Worm (Caenorhabditis elegans) whole organism, L4 larva: ENCODE results near the gene myrf-1.

Experiments
- F10B5.3 ChIP-seq: sonication (generic microtip); optimal IDR thresholded peaks from 2 replicates; lab custom pipeline; 2016; ENCODE audit warnings: mild to moderate bottlenecking, missing genetic modification characterization, missing compliant biosample characterization
- F49E8.2 ChIP-seq: sonication (generic microtip); optimal IDR thresholded peaks from 2 replicates; lab custom pipeline; 2016; ENCODE audit warnings: missing compliant biosample characterization, mild to moderate bottlenecking, missing genetic modification characterization, borderline replicate concordance
- R02D3.7 ChIP-seq: fragments of 150-350 bp; sonication (generic microtip); optimal IDR thresholded peaks from 3 replicates; lab custom pipeline; 2014; ENCODE audit warnings: missing biosample characterization, missing genetic modification characterization
- Y75B8A.6 ChIP-seq: fragments of 200-800 bp; sonication (Bioruptor generic); IDR thresholded peaks from 2 replicates; pipeline ENCODE4 v1.3.6; 2022; ENCODE audit warnings: missing genetic modification reagents, missing genetic modification characterization, missing compliant biosample characterization
- ZK546.5 ChIP-seq, 2 experiments: sonication (generic microtip); optimal IDR thresholded peaks; 2 replicates each; lab custom pipeline; 2017; ENCODE audit warnings: missing biosample characterization in 2 of 2, missing genetic modification characterization in 2 of 2
- aha-1 ChIP-seq: fragments of 150-350 bp; peaks from one replicate; lab custom pipeline; 2014; ENCODE audit warnings: missing biosample characterization, missing genetic modification characterization
- ama-1 ChIP-seq: fragments of 150-350 bp; optimal IDR thresholded peaks from 2 replicates; lab custom pipeline; 2014; ENCODE audit warnings: inconsistent platforms, mixed read lengths
- arid-1 ChIP-seq: fragments of 200-800 bp; sonication (Bioruptor generic); conservative IDR thresholded peaks from 2 replicates; pipeline ENCODE4 v1.3.6; 2022; ENCODE audit warnings: missing genetic modification reagents, missing genetic modification characterization, missing compliant biosample characterization
- ceh-44 ChIP-seq: fragments of 200-800 bp; sonication (Bioruptor generic); IDR thresholded peaks from 2 replicates; pipeline ENCODE4 v1.3.6; 2022; ENCODE audit warnings: missing genetic modification reagents, missing genetic modification characterization, missing compliant biosample characterization
- ceh-62 ChIP-seq: sonication (generic microtip); optimal IDR thresholded peaks from 2 replicates; lab custom pipeline; 2017; ENCODE audit warnings: missing biosample characterization, missing genetic modification characterization
- ctbp-1 ChIP-seq: fragments of 200-800 bp; sonication (Bioruptor generic); IDR thresholded peaks from 2 replicates; pipeline ENCODE4 v1.3.6; 2022; ENCODE audit warnings: missing genetic modification reagents, missing genetic modification characterization, missing compliant biosample characterization
- daf-12 ChIP-seq: fragments of 150-350 bp; optimal IDR thresholded peaks from 2 replicates; lab custom pipeline; 2014; ENCODE audit warnings: missing biosample characterization, missing genetic modification reagents, missing genetic modification characterization
- daf-16 ChIP-seq, 3 experiments: sonication (generic microtip); optimal IDR thresholded peaks; 2 replicates each; lab custom pipeline; 2016 to 2017; ENCODE audit warnings: missing genetic modification characterization in 3 of 3, missing genetic modification reagents in 3 of 3, mild to moderate bottlenecking in 2 of 3, missing compliant biosample characterization in 2 of 3, missing biosample characterization in 1 of 3, moderate library complexity in 1 of 3
- daf-19 ChIP-seq: fragments of 200-800 bp; sonication (Bioruptor generic); conservative IDR thresholded peaks from 2 replicates; pipeline ENCODE4 v1.3.6; 2022; ENCODE audit warnings: missing genetic modification characterization, missing compliant biosample characterization
- egl-43 ChIP-seq: fragments of 200-800 bp; sonication (Bioruptor generic); IDR thresholded peaks from 2 replicates; pipeline ENCODE4 v1.3.6; 2022; ENCODE audit warnings: missing genetic modification reagents, missing genetic modification characterization, missing compliant biosample characterization
- fos-1 ChIP-seq: fragments of 150-350 bp; optimal IDR thresholded peaks from 2 replicates; lab custom pipeline; 2014; ENCODE audit warnings: missing biosample characterization, missing genetic modification characterization
- hif-1 ChIP-seq, 2 experiments: sonication (generic microtip); optimal IDR thresholded peaks; 2 replicates each; lab custom pipeline; 2016 to 2017; ENCODE audit warnings: missing compliant biosample characterization in 2 of 2, missing genetic modification characterization in 2 of 2, missing genetic modification reagents in 2 of 2, missing genotype in 2 of 2, mild to moderate bottlenecking in 1 of 2
- hlh-11 ChIP-seq: fragments of 200-800 bp; sonication (Bioruptor generic); optimal IDR thresholded peaks from 2 replicates; lab custom pipeline; 2018; ENCODE audit warnings: mild to moderate bottlenecking, missing genetic modification characterization, missing compliant biosample characterization
- hlh-30 ChIP-seq: sonication (generic microtip); optimal IDR thresholded peaks from 2 replicates; lab custom pipeline; 2017; ENCODE audit warnings: antibody characterized with exemption, mild to moderate bottlenecking, missing genetic modification characterization, missing compliant biosample characterization; ENCODE audit not compliant: insufficient read depth
- lin-13 ChIP-seq: fragments of 150-350 bp; optimal IDR thresholded peaks from 2 replicates; lab custom pipeline; 2014; ENCODE audit warnings: missing biosample characterization, missing genetic modification reagents, missing genetic modification characterization
- lin-38 ChIP-seq: fragments of 200-800 bp; sonication (Bioruptor generic); IDR thresholded peaks from 2 replicates; pipeline ENCODE4 v1.3.6; 2022; ENCODE audit warnings: missing genetic modification reagents, missing genetic modification characterization, missing compliant biosample characterization
- lin-39 ChIP-seq: fragments of 150-350 bp; optimal IDR thresholded peaks from 2 replicates; lab custom pipeline; 2014; ENCODE audit warnings: missing biosample characterization, missing genetic modification reagents, missing genetic modification characterization
- lir-3 ChIP-seq: sonication (generic microtip); optimal IDR thresholded peaks from 2 replicates; lab custom pipeline; 2016; ENCODE audit warnings: mild to moderate bottlenecking, missing genetic modification characterization, missing compliant biosample characterization
- madf-5 ChIP-seq, 2 experiments: fragments of 200-800 bp; sonication (Bioruptor generic); IDR thresholded peaks; 2 replicates each; pipeline ENCODE4 v1.3.6; 2022; ENCODE audit warnings: missing compliant biosample characterization in 2 of 2, missing genetic modification characterization in 2 of 2
- madf-9 ChIP-seq: fragments of 200-800 bp; sonication (Bioruptor generic); conservative IDR thresholded peaks from 2 replicates; pipeline ENCODE4 v1.3.6; 2022; ENCODE audit warnings: missing genetic modification reagents, missing genetic modification characterization, missing compliant biosample characterization
- mdl-1 ChIP-seq, 2 experiments: fragments of 150-350 bp in 1 of 2; sonication (generic microtip) in 1 of 2; optimal IDR thresholded peaks; 2 replicates each; lab custom pipeline; 2014 to 2017; ENCODE audit warnings: missing biosample characterization in 2 of 2, missing genetic modification characterization in 2 of 2
- mep-1 ChIP-seq: fragments of 150-350 bp; sonication (generic microtip); optimal IDR thresholded peaks from 3 replicates; lab custom pipeline; 2014; ENCODE audit warnings: missing biosample characterization, missing genetic modification characterization
- mxl-2 ChIP-seq: fragments of 200-800 bp; sonication (Bioruptor generic); conservative IDR thresholded peaks from 2 replicates; pipeline ENCODE4 v1.3.6; 2022; ENCODE audit warnings: missing genetic modification reagents, missing genetic modification characterization, missing compliant biosample characterization
- nhr-10 ChIP-seq: fragments of 150-350 bp; optimal IDR thresholded peaks from 2 replicates; lab custom pipeline; 2014; ENCODE audit warnings: missing biosample characterization, missing genetic modification characterization
- nhr-102 ChIP-seq: sonication (generic microtip); optimal IDR thresholded peaks from 2 replicates; lab custom pipeline; 2016; ENCODE audit warnings: mild to moderate bottlenecking, missing genetic modification characterization, moderate library complexity, missing compliant biosample characterization
- nhr-11 ChIP-seq: fragments of 150-350 bp; optimal IDR thresholded peaks from 2 replicates; lab custom pipeline; 2014; ENCODE audit warnings: missing biosample characterization, missing genetic modification characterization
- nhr-237 ChIP-seq: sonication (generic microtip); optimal IDR thresholded peaks from 2 replicates; lab custom pipeline; 2017; ENCODE audit warnings: missing biosample characterization, missing genetic modification characterization
- nhr-28 ChIP-seq: fragments of 150-350 bp; optimal IDR thresholded peaks from 2 replicates; lab custom pipeline; 2014; ENCODE audit warnings: missing biosample characterization, missing genetic modification characterization
- nhr-41 ChIP-seq: fragments of 200-800 bp; sonication (Bioruptor generic); IDR thresholded peaks from 2 replicates; pipeline ENCODE4 v1.3.6; 2022; ENCODE audit warnings: missing genetic modification reagents, missing genetic modification characterization, missing compliant biosample characterization
- pha-4 ChIP-seq, 2 experiments: fragments of 150-350 bp in 1 of 2; fragments of 200-800 bp in 1 of 2; sonication (Bioruptor generic) in 1 of 2; IDR thresholded peaks in 1 of 2; optimal IDR thresholded peaks in 1 of 2; 2 replicates each; pipeline versions ENCODE4 v1.3.6 to Lab custom; 2014 to 2022; ENCODE audit warnings: missing genetic modification characterization in 2 of 2, missing genetic modification reagents in 2 of 2, missing biosample characterization in 1 of 2, missing compliant biosample characterization in 1 of 2
- rbr-2 ChIP-seq: sonication (generic microtip); optimal IDR thresholded peaks from 2 replicates; lab custom pipeline; 2016; ENCODE audit warnings: missing genotype, missing genetic modification characterization, missing compliant biosample characterization
- sdz-12 ChIP-seq: fragments of 200-800 bp; sonication (Bioruptor generic); optimal IDR thresholded peaks from 2 replicates; lab custom pipeline; 2018; ENCODE audit warnings: mild to moderate bottlenecking, missing genetic modification characterization, missing compliant biosample characterization
- set-16 ChIP-seq: fragments of 200-800 bp; sonication (Bioruptor generic); IDR thresholded peaks from 2 replicates; pipeline ENCODE4 v1.3.6; 2022; ENCODE audit warnings: missing genetic modification reagents, missing genetic modification characterization, missing compliant biosample characterization
- skn-1 ChIP-seq: fragments of 150-350 bp; optimal IDR thresholded peaks from 2 replicates; lab custom pipeline; 2014; ENCODE audit warnings: missing biosample characterization, missing genetic modification characterization
- snpc-1.2 ChIP-seq: fragments of 200-800 bp; sonication (Bioruptor generic); IDR thresholded peaks from 2 replicates; pipeline ENCODE4 v1.3.6; 2022; ENCODE audit warnings: missing genetic modification reagents, missing genetic modification characterization, missing compliant biosample characterization
- spr-1 ChIP-seq: sonication (generic microtip); optimal IDR thresholded peaks from 2 replicates; lab custom pipeline; 2016; ENCODE audit warnings: mild to moderate bottlenecking, missing genetic modification characterization, missing compliant biosample characterization
- spr-3 ChIP-seq: fragments of 200-800 bp; sonication (Bioruptor generic); optimal IDR thresholded peaks from 2 replicates; lab custom pipeline; 2018; ENCODE audit warnings: mild to moderate bottlenecking, missing genetic modification characterization, missing compliant biosample characterization
- unc-39 ChIP-seq: sonication (generic microtip); optimal IDR thresholded peaks from 2 replicates; lab custom pipeline; 2017; ENCODE audit warnings: missing biosample characterization, missing genetic modification characterization
- vab-7 ChIP-seq: fragments of 200-800 bp; sonication (Bioruptor generic); IDR thresholded peaks from 2 replicates; pipeline ENCODE4 v1.3.6; 2022; ENCODE audit warnings: missing genetic modification reagents, missing genetic modification characterization, missing compliant biosample characterization
- zfp-2 ChIP-seq: sonication (generic microtip); optimal IDR thresholded peaks from 2 replicates; lab custom pipeline; 2016; ENCODE audit warnings: mild to moderate bottlenecking, missing genetic modification characterization, missing compliant biosample characterization
- zfp-3 ChIP-seq: fragments of 200-800 bp; sonication (Bioruptor generic); conservative IDR thresholded peaks from 2 replicates; pipeline ENCODE4 v1.3.6; 2022; ENCODE audit warnings: missing genetic modification reagents, missing genetic modification characterization, missing compliant biosample characterization

Gene myrf-1

ce11 chrII:10547803-10548693 lies 45.7 kb upstream of the myrf-1 start (continued):
- TF ChIP-seq daf-16 (GFP tag; optimal IDR thresholded peaks at IDR 0.05; lab: Kevin White, UChicago) (no peak), daf-16 (tag; optimal IDR thresholded peaks at IDR 0.05; lab: Kevin White, UChicago) (peak; percentile 14), madf-5 (GFP tag; IDR thresholded peaks at IDR 0.05; lab: Robert Waterston, UW) (peak in 1 of 2 experiments; percentile 2; a peak in 1 of 4 replicates), ceh-44 (no peak), zfp-3 (GFP tag; lab: Robert Waterston, UW) (0 out of 2 replicates have a peak, but pooled peaks have one; percentile 22), nhr-28 (peak; percentile 50), spr-1 (tag; lab: Kevin White, UChicago) (no peak), lin-13 (GFP tag; lab: Kevin White, UChicago) (peak; percentile 31), lin-38 (GFP tag; lab: Robert Waterston, UW) (no peak), aha-1 (tag; lab: Kevin White, UChicago) (peak; percentile 98), R02D3.7 (tag; lab: Kevin White, UChicago) (no peak), hlh-11 (tag; lab: Kevin White, UChicago) (peak; percentile 49), daf-19 (GFP tag; lab: Robert Waterston, UW) (no peak), hlh-30 (tag; lab: Kevin White, UChicago) (peak; percentile 91), ama-1 (peak; percentile 73), mep-1 (peak; percentile 34), egl-43 (GFP tag; lab: Robert Waterston, UW) (no peak), F49E8.2 (tag; lab: Kevin White, UChicago) (no peak), unc-39 (tag; lab: Kevin White, UChicago) (no peak), spr-3 (GFP tag; lab: Kevin White, UChicago) (no peak), vab-7 (GFP tag; lab: Robert Waterston, UW) (peak; percentile 53; the same call in 1 of the 2 replicates), nhr-41 (GFP tag; lab: Robert Waterston, UW) (peak; percentile 58; the same call in 1 of the 2 replicates), Y75B8A.6 (peak; percentile 33; the same call in 1 of the 2 replicates), F10B5.3 (tag; lab: Kevin White, UChicago) (no peak)
- TF ChIP-seq, all 104 proteins: peak for 21

DNA sequence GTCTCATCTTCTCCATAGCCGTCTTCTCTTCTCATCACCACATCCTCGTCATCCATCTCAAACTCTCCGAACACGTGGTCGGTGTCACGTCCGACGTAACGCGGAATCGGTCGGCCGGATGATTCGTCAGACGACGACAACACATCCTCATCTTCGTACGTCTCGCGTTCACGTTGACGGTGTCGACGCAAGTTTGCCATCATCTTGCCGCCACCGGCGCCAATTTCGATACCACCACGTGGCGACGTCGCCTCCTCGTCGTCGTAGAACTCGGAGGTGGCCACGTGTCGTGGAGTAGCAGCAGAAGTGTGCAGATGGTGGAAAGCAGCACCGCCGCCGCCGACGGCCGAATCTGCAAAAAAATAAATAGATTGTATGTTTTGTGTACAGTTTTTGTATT lies 45.0 kb upstream of the myrf-1 start:
- no peak for TF ChIP-seq nhr-41 (GFP tag; lab: Robert Waterston, UW)
- TF ChIP-seq Y75B8A.6: peak; percentile 35; the same call in 1 of the 2 replicates
- TF ChIP-seq skn-1: no peak
- TF ChIP-seq lir-3: no peak
- peak; percentile 31; the same call in 1 of the 2 replicates for TF ChIP-seq vab-7 (GFP tag; lab: Robert Waterston, UW)
- TF ChIP-seq daf-12 (tag; lab: Kevin White, UChicago): no peak
- TF ChIP-seq F10B5.3 (tag; lab: Kevin White, UChicago): no peak
- peak; percentile 54 for TF ChIP-seq ctbp-1 (GFP tag; lab: Robert Waterston, UW)
- TF ChIP-seq rbr-2 (tag; lab: Kevin White, UChicago): peak; percentile 34
- TF ChIP-seq madf-9 (GFP tag; lab: Robert Waterston, UW): peak; percentile 26; the same call in 1 of the 2 replicates
- no peak for TF ChIP-seq fos-1 (tag; lab: Kevin White, UChicago)
- TF ChIP-seq sdz-12: no peak
- TF ChIP-seq set-16: peak; percentile 93
- no peak for TF ChIP-seq nhr-10 (tag; lab: Kevin White, UChicago)
- peak; percentile 37; the same call in 1 of the 2 replicates for TF ChIP-seq arid-1 (GFP tag; lab: Robert Waterston, UW)
- no peak for TF ChIP-seq ZK546.5 (tag; optimal IDR thresholded peaks at IDR 0.05; lab: Kevin White, UChicago)
- no peak for TF ChIP-seq zfp-2
- no peak for TF ChIP-seq nhr-11 (tag; lab: Kevin White, UChicago)
- TF ChIP-seq pha-4 (GFP tag; IDR thresholded peaks at IDR 0.05; lab: Robert Waterston, UW): peak; percentile 68
- TF ChIP-seq pha-4 (tag; optimal IDR thresholded peaks at IDR 0.05; lab: Kevin White, UChicago): no peak
- TF ChIP-seq daf-19 (GFP tag; lab: Robert Waterston, UW): no peak
- TF ChIP-seq hif-1 (tag; optimal IDR thresholded peaks at IDR 0.05; lab: Kevin White, UChicago): peak in 1 of 2 experiments; percentile 55
- TF ChIP-seq ceh-62 (tag; lab: Kevin White, UChicago): no peak
- no peak for TF ChIP-seq nhr-102 (tag; lab: Kevin White, UChicago)
- no peak for TF ChIP-seq nhr-237 (tag; lab: Kevin White, UChicago)
- no peak for TF ChIP-seq lin-39 (tag; lab: Kevin White, UChicago)
- no peak for TF ChIP-seq mdl-1 (tag; optimal IDR thresholded peaks at IDR 0.05; lab: Kevin White, UChicago)
- no peak for TF ChIP-seq mxl-2 (GFP tag; lab: Robert Waterston, UW)
- TF ChIP-seq snpc-1.2 (GFP tag; lab: Robert Waterston, UW): no peak; the same call in 1 of the 2 replicates
